Fruit fly (Drosophila melanogaster): ENCODE measurements around the gene Tpc1.

The Tpc1 gene

dm6 chr3R:10872148-10872783, 9.7 kb downstream of the Tpc1 start, which contains the start of gene Fdh (continued):
- TF ChIP-seq CG10209 (GFP tag; optimal IDR thresholded peaks at IDR 0.05) = peak; percentile 44
- TF ChIP-seq slp2 (GFP tag; optimal IDR thresholded peaks at IDR 0.05) = peak; percentile 8
- no peak for TF ChIP-seq CG9215 (GFP tag; IDR thresholded peaks at IDR 0.05)
- no peak for TF ChIP-seq CG8765 (GFP tag; IDR thresholded peaks at IDR 0.05)
- no peak for TF ChIP-seq pnt (GFP tag; optimal IDR thresholded peaks at IDR 0.05)
- TF ChIP-seq Sox102F (GFP tag; optimal IDR thresholded peaks at IDR 0.05) = peak; percentile 41
- TF ChIP-seq fru (optimal IDR thresholded peaks at IDR 0.05) = no peak
- TF ChIP-seq Sry-δ (GFP tag; optimal IDR thresholded peaks at IDR 0.05) = peak; percentile 9
- no peak for TF ChIP-seq Deaf1 (tag; optimal IDR thresholded peaks at IDR 0.05)
- no peak for TF ChIP-seq NK7.1 (GFP tag; optimal IDR thresholded peaks at IDR 0.05)
- TF ChIP-seq Nf-YB (GFP tag; optimal IDR thresholded peaks at IDR 0.05) = peak; percentile 50
- TF ChIP-seq seq (GFP tag; IDR thresholded peaks at IDR 0.05) = no peak
- TF ChIP-seq CG33213 (GFP tag; optimal IDR thresholded peaks at IDR 0.05) = peak; percentile 60
- TF ChIP-seq ci (GFP tag; IDR thresholded peaks at IDR 0.05) = 0 out of 3 replicates have a peak, but pooled peaks have one; percentile 35
- TF ChIP-seq CG13123 (GFP tag; optimal IDR thresholded peaks at IDR 0.05) = peak; percentile 98
- TF ChIP-seq wdn (GFP tag; IDR thresholded peaks at IDR 0.05) = no peak
- TF ChIP-seq CG6689 (GFP tag; IDR thresholded peaks at IDR 0.05) = peak; percentile 53; the same call in 1 of the 2 replicates
- TF ChIP-seq CG12155 (GFP tag; optimal IDR thresholded peaks at IDR 0.05) = peak; percentile 44
- TF ChIP-seq CG3407 (GFP tag; optimal IDR thresholded peaks at IDR 0.05) = peak; percentile 52
- peak; percentile 75 for TF ChIP-seq CG10979 (tag; optimal IDR thresholded peaks at IDR 0.05)
- TF ChIP-seq prd (optimal IDR thresholded peaks at IDR 0.05) = no peak
- TF ChIP-seq prd (GFP tag; IDR thresholded peaks at IDR 0.05) = 0 out of 3 replicates have a peak, but pooled peaks have one; percentile 16
- TF ChIP-seq Dll (GFP tag; IDR thresholded peaks at IDR 0.05; ENCODE audit: partially characterized antibody) = no peak
- TF ChIP-seq ERR (GFP tag; optimal IDR thresholded peaks at IDR 0.05) = no peak
- TF ChIP-seq ttk (GFP tag; IDR thresholded peaks at IDR 0.05) = no peak
- TF ChIP-seq CG31441 (GFP tag; IDR thresholded peaks at IDR 0.05) = peak; percentile 76
- TF ChIP-seq CG13894 (tag; optimal IDR thresholded peaks at IDR 0.05) = peak; percentile 7
- TF ChIP-seq gce (GFP tag; IDR thresholded peaks at IDR 0.05) = 0 out of 3 replicates have a peak, but pooled peaks have one; percentile 28
- no peak for TF ChIP-seq gt (GFP tag; IDR thresholded peaks at IDR 0.05)
- TF ChIP-seq toy (GFP tag; IDR thresholded peaks at IDR 0.05) = no peak
- no peak for TF ChIP-seq CkIIα-i1 (GFP tag; IDR thresholded peaks at IDR 0.05)
- TF ChIP-seq GATAe (GFP tag; conservative IDR thresholded peaks at IDR 0.05) = no peak
- peak; percentile 44 for TF ChIP-seq CG1529 (GFP tag; optimal IDR thresholded peaks at IDR 0.05)
- TF ChIP-seq jigr1 (GFP tag; IDR thresholded peaks at IDR 0.05) = no peak
- no peak for TF ChIP-seq Kr (GFP tag; optimal IDR thresholded peaks at IDR 0.05)
- TF ChIP-seq CG15514 (GFP tag; optimal IDR thresholded peaks at IDR 0.05) = peak; percentile 49
- TF ChIP-seq Awh (GFP tag; IDR thresholded peaks at IDR 0.05) = no peak
- TF ChIP-seq CG2199 (GFP tag; IDR thresholded peaks at IDR 0.05) = no peak
- TF ChIP-seq ab (GFP tag; optimal IDR thresholded peaks at IDR 0.05) = no peak
- peak; percentile 4 for TF ChIP-seq run (tag; optimal IDR thresholded peaks at IDR 0.05)
- peak; percentile 16 for TF ChIP-seq Mes4 (GFP tag; optimal IDR thresholded peaks at IDR 0.05)
- TF ChIP-seq Six4 (GFP tag; optimal IDR thresholded peaks at IDR 0.05) = no peak
- TF ChIP-seq al (GFP tag; IDR thresholded peaks at IDR 0.05) = no peak
- peak; percentile 60; the same call in 1 of the 2 replicates for TF ChIP-seq ara (GFP tag; IDR thresholded peaks at IDR 0.05)
- no peak for TF ChIP-seq CG43689 (GFP tag; IDR thresholded peaks at IDR 0.05)
- peak; percentile 5 for TF ChIP-seq B-H2 (GFP tag; optimal IDR thresholded peaks at IDR 0.05)
- TF ChIP-seq mld (GFP tag; IDR thresholded peaks at IDR 0.05; ENCODE audit: partially characterized antibody) = no peak
- TF ChIP-seq CG17612 (GFP tag; IDR thresholded peaks at IDR 0.05) = no peak
- TF ChIP-seq Nf-YC (tag; optimal IDR thresholded peaks at IDR 0.05) = peak; percentile 70
- TF ChIP-seq fd3F (GFP tag; optimal IDR thresholded peaks at IDR 0.05) = peak; percentile 26
- no peak for TF ChIP-seq sens-2 (GFP tag; IDR thresholded peaks at IDR 0.05)
- no peak for TF ChIP-seq HLH4C (GFP tag; IDR thresholded peaks at IDR 0.05; ENCODE audit: partially characterized antibody)
